Fruit fly (Drosophila melanogaster): ENCODE data around the gene CG9641.

The CG9641 gene

dm6 chr2L:2976829-2977228 is at the start of gene CG9641, which contains the start of gene CG3165 (continued):
- TF ChIP-seq HLH4C (GFP tag; IDR thresholded peaks at IDR 0.05; ENCODE audit: partially characterized antibody) (peak; percentile 90), ranshi (GFP tag; IDR thresholded peaks at IDR 0.05) (peak; percentile 78; the same call in 1 of the 2 replicates), YL-1 (GFP tag; optimal IDR thresholded peaks at IDR 0.05) (peak; percentile 71), Gsc (GFP tag; IDR thresholded peaks at IDR 0.05) (no peak), CG30431 (GFP tag; optimal IDR thresholded peaks at IDR 0.05) (peak; percentile 62), Adf1 (GFP tag; IDR thresholded peaks at IDR 0.05) (peak; percentile 61), HHEX (GFP tag; optimal IDR thresholded peaks at IDR 0.05) (no peak), lbe (GFP tag; optimal IDR thresholded peaks at IDR 0.05) (peak; percentile 89), Sry-δ (GFP tag; optimal IDR thresholded peaks at IDR 0.05) (peak; percentile 98), vvl (GFP tag; IDR thresholded peaks at IDR 0.05) (peak; percentile 81), CG3847 (GFP tag; IDR thresholded peaks at IDR 0.05) (peak; percentile 88), GATAe (GFP tag; conservative IDR thresholded peaks at IDR 0.05) (no peak; the same call in 1 of the 2 replicates), Side (GFP tag; optimal IDR thresholded peaks at IDR 0.05) (peak; percentile 90), CG10267 (tag; optimal IDR thresholded peaks at IDR 0.05) (peak; percentile 99), cas (GFP tag; IDR thresholded peaks at IDR 0.05) (peak; percentile 63), pita (GFP tag; optimal IDR thresholded peaks at IDR 0.05) (no peak), Lhr (GFP tag; optimal IDR thresholded peaks at IDR 0.05) (no peak), Kr (GFP tag; optimal IDR thresholded peaks at IDR 0.05) (no peak), klu (GFP tag; IDR thresholded peaks at IDR 0.05) (peak; percentile 76; the same call in 1 of the 2 replicates), Hmr (GFP tag; optimal IDR thresholded peaks at IDR 0.05) (no peak), CG15514 (GFP tag; optimal IDR thresholded peaks at IDR 0.05) (peak; percentile 74), CG7963 (GFP tag; IDR thresholded peaks at IDR 0.05; ENCODE audit: partially characterized antibody) (peak; percentile 64), CG42726 (GFP tag; IDR thresholded peaks at IDR 0.05; ENCODE audit: partially characterized antibody) (no peak; the same call in 1 of the 2 replicates), CG12744 (GFP tag; optimal IDR thresholded peaks at IDR 0.05) (peak; percentile 56), CG6854 (GFP tag; optimal IDR thresholded peaks at IDR 0.05) (peak; percentile 21), hb (GFP tag; IDR thresholded peaks at IDR 0.05; ENCODE audit: partially characterized antibody) (peak; percentile 94), zfh1 (GFP tag; IDR thresholded peaks at IDR 0.05) (peak; percentile 86), toy (GFP tag; IDR thresholded peaks at IDR 0.05) (no peak), CG11723 (GFP tag; optimal IDR thresholded peaks at IDR 0.05) (no peak), CG33213 (GFP tag; optimal IDR thresholded peaks at IDR 0.05) (peak; percentile 90), CG4617 (GFP tag; optimal IDR thresholded peaks at IDR 0.05; ENCODE audit: borderline replicate concordance) (peak; percentile 86), az2 (GFP tag; optimal IDR thresholded peaks at IDR 0.05) (peak; percentile 89), Drgx (GFP tag; IDR thresholded peaks at IDR 0.05) (peak; percentile 77), salm (tag; optimal IDR thresholded peaks at IDR 0.05) (peak; percentile 21), CG10959 (GFP tag; IDR thresholded peaks at IDR 0.05) (peak; percentile 76), gro (GFP tag; optimal IDR thresholded peaks at IDR 0.05) (peak; percentile 92), disco-r (GFP tag; optimal IDR thresholded peaks at IDR 0.05) (peak; percentile 74), E2f2 (GFP tag; IDR thresholded peaks at IDR 0.05) (peak; percentile 73), tgo (GFP tag; IDR thresholded peaks at IDR 0.05) (peak; percentile 75), sens-2 (GFP tag; IDR thresholded peaks at IDR 0.05) (0 out of 2 replicates have a peak, but pooled peaks have one; percentile 37), Lim3 (GFP tag; IDR thresholded peaks at IDR 0.05) (peak; percentile 39; the same call in 1 of the 2 replicates), lmd (GFP tag; IDR thresholded peaks at IDR 0.05) (peak; percentile 81), CG17912 (GFP tag; optimal IDR thresholded peaks at IDR 0.05) (no peak), kah (GFP tag; optimal IDR thresholded peaks at IDR 0.05) (peak; percentile 68), insv (GFP tag; optimal IDR thresholded peaks at IDR 0.05) (peak in 1 of 2 experiments; percentile 44), crol (GFP tag; IDR thresholded peaks at IDR 0.05) (no peak), sd (tag; optimal IDR thresholded peaks at IDR 0.05) (peak; percentile 62), her (GFP tag; optimal IDR thresholded peaks at IDR 0.05) (peak; percentile 80), CG13296 (GFP tag; optimal IDR thresholded peaks at IDR 0.05) (no peak), dpn (GFP tag; optimal IDR thresholded peaks at IDR 0.05) (peak; percentile 92), Ptx1 (GFP tag; IDR thresholded peaks at IDR 0.05) (peak; percentile 87)

Data from whole organism, embryonic.